Worm (Caenorhabditis elegans): Measurements from ENCODE around the gene Y57G11C.38.

The Y57G11C.38 gene

DNA sequence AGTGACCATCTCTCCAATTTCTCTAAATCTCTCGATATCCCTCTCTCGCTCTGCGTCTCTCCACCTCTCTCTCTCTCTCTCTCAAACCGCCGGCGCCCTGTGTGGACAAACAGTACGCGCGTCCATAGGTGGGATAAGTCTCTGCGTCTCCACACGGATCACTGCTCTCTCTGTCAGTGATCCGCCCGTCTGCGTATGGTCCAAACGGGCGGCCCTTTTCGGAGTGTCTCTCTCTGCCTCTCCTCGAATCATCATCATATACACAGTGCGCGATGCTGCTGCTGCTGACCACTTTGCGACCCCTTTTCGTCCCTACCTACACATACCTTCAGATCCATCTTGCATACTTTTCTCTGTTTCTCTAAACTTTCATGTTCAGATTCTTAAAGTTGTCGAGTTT, 10.1 kb downstream of the Y57G11C.38 start:
- TF ChIP-seq ceh-9 (tag; optimal IDR thresholded peaks at IDR 0.05) (no peak), tbx-2 (tag; optimal IDR thresholded peaks at IDR 0.05) (peak; percentile 14), elt-3 (tag; optimal IDR thresholded peaks at IDR 0.05) (peak in 1 of 3 experiments; percentile 37), eor-1 (tag; optimal IDR thresholded peaks at IDR 0.05) (no peak), jun-1 (tag; optimal IDR thresholded peaks at IDR 0.05) (peak; percentile 21), sea-2 (GFP tag; optimal IDR thresholded peaks at IDR 0.05) (no peak), lsy-12 (tag; optimal IDR thresholded peaks at IDR 0.05) (no peak), nhr-43 (tag; optimal IDR thresholded peaks at IDR 0.05; ENCODE audit: poor library complexity, severe bottlenecking) (peak; percentile 77), ceh-16 (tag; optimal IDR thresholded peaks at IDR 0.05) (no peak), nhr-25 (tag; optimal IDR thresholded peaks at IDR 0.05) (peak; percentile 86), nhr-23 (tag; optimal IDR thresholded peaks at IDR 0.05) (peak; percentile 81), hmg-11 (tag; optimal IDR thresholded peaks at IDR 0.05) (peak; percentile 56), ztf-4 (tag; optimal IDR thresholded peaks at IDR 0.05) (no peak), nhr-11 (tag; optimal IDR thresholded peaks at IDR 0.05) (no peak), lin-39 (tag; optimal IDR thresholded peaks at IDR 0.05) (no peak), elt-2 (tag; optimal IDR thresholded peaks at IDR 0.05) (no peak), nfya-1 (tag; optimal IDR thresholded peaks at IDR 0.05; ENCODE audit: insufficient read depth) (peak; percentile 74), nhr-12 (tag; optimal IDR thresholded peaks at IDR 0.05) (no peak), ceh-28 (tag; optimal IDR thresholded peaks at IDR 0.05) (peak; percentile 5), nhr-28 (tag; optimal IDR thresholded peaks at IDR 0.05) (no peak), unc-39 (tag; optimal IDR thresholded peaks at IDR 0.05) (no peak), unc-62 (GFP tag; optimal IDR thresholded peaks at IDR 0.05) (no peak), skn-1 (tag; optimal IDR thresholded peaks at IDR 0.05) (no peak), lin-15B (tag; optimal IDR thresholded peaks at IDR 0.05) (peak; percentile 43), nhr-237 (tag; optimal IDR thresholded peaks at IDR 0.05) (no peak), pha-4 (tag; optimal IDR thresholded peaks at IDR 0.05) (peak; percentile 61)

DNA sequence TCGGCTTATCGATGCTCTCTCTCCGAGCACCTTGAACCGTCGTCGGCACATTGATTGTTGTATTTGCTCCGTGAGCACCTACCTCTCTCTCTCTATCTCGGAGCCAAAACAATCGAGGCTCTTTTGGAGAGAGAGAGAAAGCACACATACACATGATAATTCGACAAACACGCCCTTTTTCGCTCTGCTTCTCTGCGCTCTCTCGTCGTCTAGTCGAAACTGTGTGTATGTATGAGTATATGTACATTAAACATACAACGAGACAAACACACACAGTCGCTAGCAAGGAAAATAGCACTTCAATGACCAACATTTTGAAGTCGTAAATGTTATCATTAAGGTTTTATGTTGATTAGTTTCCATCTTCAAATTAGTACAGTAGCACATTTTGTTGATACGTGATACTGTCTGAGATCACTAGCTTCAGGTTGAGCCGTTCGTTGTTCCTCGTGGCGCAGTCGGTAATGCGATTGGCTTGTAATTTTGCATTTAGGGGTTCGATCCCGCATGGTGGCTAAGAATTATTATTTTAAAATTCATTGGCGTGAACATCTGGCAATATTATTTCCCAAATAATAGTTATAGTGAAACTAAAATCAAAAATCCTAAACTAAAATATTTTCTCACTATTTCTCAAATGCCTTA, 12.8 kb downstream of the Y57G11C.38 start:
- TF ChIP-seq ztf-11 (tag; optimal IDR thresholded peaks at IDR 0.05) = no peak
- TF ChIP-seq ceh-9 (tag; optimal IDR thresholded peaks at IDR 0.05) = no peak
- TF ChIP-seq nfya-1 (tag; optimal IDR thresholded peaks at IDR 0.05; ENCODE audit: insufficient read depth) = peak; percentile 40
- TF ChIP-seq pqm-1 (tag; optimal IDR thresholded peaks at IDR 0.05) = peak; percentile 92
- TF ChIP-seq daf-12 (tag; optimal IDR thresholded peaks at IDR 0.05) = no peak
- TF ChIP-seq jun-1 (tag; optimal IDR thresholded peaks at IDR 0.05) = peak; percentile 73
- no peak for TF ChIP-seq nhr-12 (tag; optimal IDR thresholded peaks at IDR 0.05)
- no peak for TF ChIP-seq ceh-28 (tag; optimal IDR thresholded peaks at IDR 0.05)
- TF ChIP-seq nhr-23 (tag; optimal IDR thresholded peaks at IDR 0.05) = no peak
- peak; percentile 100 for TF ChIP-seq pha-4 (tag; optimal IDR thresholded peaks at IDR 0.05)
- TF ChIP-seq snpc-4 (tag; optimal IDR thresholded peaks at IDR 0.05) = peak; percentile 19
- TF ChIP-seq fos-1 (tag; optimal IDR thresholded peaks at IDR 0.05) = no peak
- TF ChIP-seq nhr-28 (tag; optimal IDR thresholded peaks at IDR 0.05) = no peak
- peak; percentile 17 for TF ChIP-seq hmg-11 (tag; optimal IDR thresholded peaks at IDR 0.05)
- no peak for TF ChIP-seq ZK546.5 (tag; optimal IDR thresholded peaks at IDR 0.05)
- peak; percentile 90 for TF ChIP-seq elt-2 (tag; optimal IDR thresholded peaks at IDR 0.05)

DNA sequence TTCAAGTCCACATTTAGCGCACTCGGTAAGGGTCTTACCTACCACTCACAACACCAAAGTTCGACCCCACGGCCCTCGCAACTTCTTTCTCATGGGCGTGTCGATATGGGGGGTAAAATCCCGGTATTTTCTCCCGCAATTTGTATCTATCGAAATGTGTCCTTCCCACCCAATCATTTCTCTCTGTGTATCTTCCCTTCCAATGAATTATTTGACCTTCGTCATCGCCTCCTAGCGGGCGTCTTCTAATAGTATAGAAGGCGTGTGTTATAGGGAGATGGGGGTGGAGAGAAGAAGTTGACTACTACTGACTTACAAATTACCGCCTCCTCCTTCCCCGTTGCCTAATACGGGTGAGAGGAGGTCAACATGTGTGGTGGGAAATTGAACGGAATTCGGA, 14.4 kb downstream of the Y57G11C.38 start:
- TF ChIP-seq nhr-23 (tag; optimal IDR thresholded peaks at IDR 0.05) (peak; percentile 21), nfya-1 (tag; optimal IDR thresholded peaks at IDR 0.05; ENCODE audit: insufficient read depth) (peak; percentile 9), nhr-28 (tag; optimal IDR thresholded peaks at IDR 0.05) (no peak), nhr-25 (tag; optimal IDR thresholded peaks at IDR 0.05) (peak; percentile 69)

DNA sequence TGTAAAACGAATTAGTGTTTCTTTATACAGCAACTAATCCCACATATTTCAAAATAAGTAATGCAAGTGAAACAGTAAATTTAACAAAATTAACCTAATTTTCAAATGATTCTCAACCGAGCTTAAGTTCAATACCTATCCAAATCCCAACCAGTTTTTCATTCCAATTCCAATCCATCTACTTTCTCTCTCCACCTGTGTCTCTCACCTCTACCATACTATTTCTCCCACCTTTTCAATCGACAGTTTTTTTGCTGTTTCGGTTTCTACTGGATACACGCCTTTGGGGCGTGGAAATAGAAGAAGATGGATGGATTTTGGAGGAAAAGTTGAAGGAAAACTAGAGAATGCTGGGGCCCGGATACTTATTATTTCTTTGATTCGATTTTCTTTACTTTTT, 15.4 kb downstream of the Y57G11C.38 start:
- TF ChIP-seq ztf-11 (tag; optimal IDR thresholded peaks at IDR 0.05) = no peak
- no peak for TF ChIP-seq aly-2 (tag; optimal IDR thresholded peaks at IDR 0.05)
- TF ChIP-seq skn-1 (tag; optimal IDR thresholded peaks at IDR 0.05) = no peak
- TF ChIP-seq nfya-1 (tag; optimal IDR thresholded peaks at IDR 0.05; ENCODE audit: insufficient read depth) = no peak
- no peak for TF ChIP-seq zag-1 (tag; optimal IDR thresholded peaks at IDR 0.05)
- no peak for TF ChIP-seq ceh-28 (tag; optimal IDR thresholded peaks at IDR 0.05)
- TF ChIP-seq ama-1 (optimal IDR thresholded peaks at IDR 0.05) = no peak
- no peak for TF ChIP-seq nhr-11 (tag; optimal IDR thresholded peaks at IDR 0.05)
- no peak for TF ChIP-seq elt-1 (tag; optimal IDR thresholded peaks at IDR 0.05)
- TF ChIP-seq fkh-10 (GFP tag; optimal IDR thresholded peaks at IDR 0.05) = no peak
- no peak for TF ChIP-seq unc-39 (tag; optimal IDR thresholded peaks at IDR 0.05)
- TF ChIP-seq tbx-2 (tag; optimal IDR thresholded peaks at IDR 0.05) = no peak
- no peak for TF ChIP-seq nhr-76 (tag; optimal IDR thresholded peaks at IDR 0.05)
- TF ChIP-seq fos-1 (tag; optimal IDR thresholded peaks at IDR 0.05) = no peak
- TF ChIP-seq nhr-12 (tag; optimal IDR thresholded peaks at IDR 0.05) = no peak
- no peak for TF ChIP-seq egl-27 (tag; optimal IDR thresholded peaks at IDR 0.05)
- TF ChIP-seq eor-1 (tag; optimal IDR thresholded peaks at IDR 0.05) = no peak
- no peak for TF ChIP-seq ceh-16 (tag; optimal IDR thresholded peaks at IDR 0.05)

Measured in whole organism, L3 larva.